Worm (Caenorhabditis elegans): Measurements from ENCODE around the gene rdy-2.

The rdy-2 gene

ce11 chrV:13576828-13577227 is 24.0 kb downstream of the rdy-2 start (continued):
- TF ChIP-seq Y48G9A.11 (GFP tag; IDR thresholded peaks at IDR 0.05) (no peak), arid-1 (GFP tag; conservative IDR thresholded peaks at IDR 0.05) (no peak), mdl-1 (tag; optimal IDR thresholded peaks at IDR 0.05) (no peak)

- TF ChIP-seq ama-1 (optimal IDR thresholded peaks at IDR 0.05) (no peak), vab-7 (GFP tag; IDR thresholded peaks at IDR 0.05) (no peak), jun-1 (tag; optimal IDR thresholded peaks at IDR 0.05) (no peak), madf-9 (GFP tag; conservative IDR thresholded peaks at IDR 0.05) (0 out of 2 replicates have a peak, but pooled peaks have one; percentile 28), zip-11 (GFP tag; IDR thresholded peaks at IDR 0.05) (no peak), nhr-6 (tag; optimal IDR thresholded peaks at IDR 0.05) (peak; percentile 10)
Observed at ce11 chrV:13575866-13576265, 24.9 kb downstream of the rdy-2 start.

ce11 chrV:13571714-13572258 is 29.0 kb downstream of the rdy-2 start, which contains the start of gene C50B8.4:
C50B8.4 (plus strand) TSS chrV:13572012.
- TF ChIP-seq daf-16 (GFP tag; optimal IDR thresholded peaks at IDR 0.05) (no peak), daf-16 (tag; optimal IDR thresholded peaks at IDR 0.05) (peak; percentile 84), gei-8 (GFP tag; optimal IDR thresholded peaks at IDR 0.05) (no peak), vab-7 (GFP tag; IDR thresholded peaks at IDR 0.05) (no peak), ceh-28 (tag; optimal IDR thresholded peaks at IDR 0.05) (no peak), madf-5 (GFP tag; IDR thresholded peaks at IDR 0.05) (no peak), mdt-29 (GFP tag; IDR thresholded peaks at IDR 0.05) (no peak), lin-39 (tag; optimal IDR thresholded peaks at IDR 0.05) (no peak), zip-11 (GFP tag; IDR thresholded peaks at IDR 0.05) (no peak), ZK546.5 (tag; optimal IDR thresholded peaks at IDR 0.05) (no peak), Y75B8A.6 (GFP tag; IDR thresholded peaks at IDR 0.05) (no peak), dmd-6 (GFP tag; IDR thresholded peaks at IDR 0.05) (peak; percentile 26; the same call in 1 of the 2 replicates), mxl-3 (GFP tag; optimal IDR thresholded peaks at IDR 0.05) (peak; percentile 40), ceh-62 (tag; optimal IDR thresholded peaks at IDR 0.05) (no peak), ceh-44 (GFP tag; IDR thresholded peaks at IDR 0.05) (no peak), ctbp-1 (GFP tag; IDR thresholded peaks at IDR 0.05) (no peak), spr-1 (tag; optimal IDR thresholded peaks at IDR 0.05) (no peak), zfp-2 (tag; optimal IDR thresholded peaks at IDR 0.05) (no peak), mdl-1 (tag; optimal IDR thresholded peaks at IDR 0.05) (no peak), ama-1 (optimal IDR thresholded peaks at IDR 0.05) (no peak), arid-1 (GFP tag; conservative IDR thresholded peaks at IDR 0.05) (no peak), nhr-48 (tag; optimal IDR thresholded peaks at IDR 0.05) (no peak), hlh-30 (tag; optimal IDR thresholded peaks at IDR 0.05; ENCODE audit: insufficient read depth) (peak; percentile 63), set-16 (GFP tag; IDR thresholded peaks at IDR 0.05) (no peak), nhr-6 (tag; optimal IDR thresholded peaks at IDR 0.05) (peak; percentile 61), spr-3 (GFP tag; optimal IDR thresholded peaks at IDR 0.05) (no peak), pha-4 (GFP tag; IDR thresholded peaks at IDR 0.05) (no peak), pha-4 (tag; optimal IDR thresholded peaks at IDR 0.05) (no peak), mxl-2 (GFP tag; conservative IDR thresholded peaks at IDR 0.05) (no peak), F26F4.8 (GFP tag; conservative IDR thresholded peaks at IDR 0.05) (no peak), nhr-10 (tag; optimal IDR thresholded peaks at IDR 0.05) (no peak), aha-1 (tag) (peak; percentile 95), nhr-237 (tag; optimal IDR thresholded peaks at IDR 0.05) (no peak), nhr-41 (GFP tag; IDR thresholded peaks at IDR 0.05) (no peak), unc-62 (GFP tag; optimal IDR thresholded peaks at IDR 0.05 in 1 of 2) (peak in 1 of 2 experiments; percentile 25), unc-62 (tag; optimal IDR thresholded peaks at IDR 0.05) (no peak), F49E8.2 (tag; optimal IDR thresholded peaks at IDR 0.05; ENCODE audit: borderline replicate concordance) (no peak), lir-3 (tag; optimal IDR thresholded peaks at IDR 0.05) (no peak), lin-38 (GFP tag; IDR thresholded peaks at IDR 0.05) (no peak), ztf-7 (tag; optimal IDR thresholded peaks at IDR 0.05) (no peak), ZK337.2 (GFP tag; IDR thresholded peaks at IDR 0.05) (no peak), ces-1 (GFP tag; optimal IDR thresholded peaks at IDR 0.05) (no peak), F10B5.3 (tag; optimal IDR thresholded peaks at IDR 0.05) (no peak), snpc-4 (tag; optimal IDR thresholded peaks at IDR 0.05) (no peak), rbr-2 (tag; optimal IDR thresholded peaks at IDR 0.05) (no peak)
